Worm (Caenorhabditis elegans) whole organism, early embryonic: Measurements from ENCODE around the gene F54B11.5.

ENCODE experiments used
- B0310.2 ChIP-seq: sonication (generic microtip); optimal IDR thresholded peaks from 2 replicates; lab custom pipeline; 2016; ENCODE audit warnings: mild to moderate bottlenecking, missing genetic modification characterization, missing compliant biosample characterization
- F13C5.2 ChIP-seq: sonication (generic microtip); optimal IDR thresholded peaks from 2 replicates; lab custom pipeline; 2017; ENCODE audit warnings: mild to moderate bottlenecking, missing genetic modification characterization, inconsistent platforms, missing compliant biosample characterization
- aly-1 ChIP-seq: sonication (generic microtip); optimal IDR thresholded peaks from 2 replicates; lab custom pipeline; 2016; ENCODE audit warnings: missing genetic modification characterization, missing compliant biosample characterization
- ama-1 ChIP-seq: fragments of 150-350 bp; optimal IDR thresholded peaks from 2 replicates; lab custom pipeline; 2014
- ceh-13 ChIP-seq: fragments of 200-800 bp; sonication (Bioruptor generic); optimal IDR thresholded peaks from 2 replicates; lab custom pipeline; 2018; ENCODE audit warnings: mild to moderate bottlenecking, missing genetic modification characterization, missing compliant biosample characterization
- ceh-36 ChIP-seq: sonication (generic microtip); optimal IDR thresholded peaks from 2 replicates; lab custom pipeline; 2016; ENCODE audit warnings: missing genetic modification characterization, inconsistent platforms, missing compliant biosample characterization
- ets-7 ChIP-seq: sonication (generic microtip); optimal IDR thresholded peaks from 2 replicates; lab custom pipeline; 2016; ENCODE audit warnings: missing genotype, missing genetic modification characterization, missing compliant biosample characterization
- flt-1 ChIP-seq: fragments of 200-800 bp; sonication (Bioruptor generic); IDR thresholded peaks from 2 replicates; pipeline ENCODE4 v1.3.6; 2022; ENCODE audit warnings: missing genetic modification characterization, missing compliant biosample characterization
- hmbx-1 ChIP-seq: sonication (generic microtip); optimal IDR thresholded peaks from 2 replicates; lab custom pipeline; 2016; ENCODE audit warnings: mild to moderate bottlenecking, missing genetic modification characterization, missing compliant biosample characterization
- hmg-4 ChIP-seq: fragments of 200-800 bp; sonication (Bioruptor generic); optimal IDR thresholded peaks from 2 replicates; lab custom pipeline; 2018; ENCODE audit warnings: mild to moderate bottlenecking, missing genetic modification characterization, missing compliant biosample characterization
- hnd-1 ChIP-seq: sonication (generic microtip); optimal IDR thresholded peaks from 2 replicates; lab custom pipeline; 2016; ENCODE audit warnings: missing genetic modification characterization, missing compliant biosample characterization
- pes-1 ChIP-seq: fragments of 200-800 bp; sonication (Bioruptor generic); IDR thresholded peaks from 2 replicates; pipeline ENCODE4 v1.3.6; 2022; ENCODE audit warnings: missing genetic modification reagents, missing genetic modification characterization, missing compliant biosample characterization
- scrt-1 ChIP-seq: fragments of 200-800 bp; sonication (Bioruptor generic); IDR thresholded peaks from 2 replicates; pipeline ENCODE4 v1.3.6; 2022; ENCODE audit warnings: missing genetic modification characterization, missing compliant biosample characterization
- sea-1 ChIP-seq: fragments of 200-800 bp; sonication (Bioruptor generic); conservative IDR thresholded peaks from 2 replicates; pipeline ENCODE4 v1.3.6; 2022; ENCODE audit warnings: missing genetic modification characterization, missing compliant biosample characterization
- tbx-11 ChIP-seq: fragments of 200-800 bp; sonication (Bioruptor generic); IDR thresholded peaks from 2 replicates; pipeline ENCODE4 v1.3.6; 2022; ENCODE audit warnings: missing genetic modification characterization, missing compliant biosample characterization
- tbx-37 ChIP-seq: fragments of 200-800 bp; sonication (Bioruptor generic); conservative IDR thresholded peaks from 2 replicates; pipeline ENCODE4 v1.3.6; 2022; ENCODE audit warnings: missing genetic modification reagents, missing genetic modification characterization, missing compliant biosample characterization
- tra-4 ChIP-seq: sonication (generic microtip); optimal IDR thresholded peaks from 2 replicates; lab custom pipeline; 2017; ENCODE audit warnings: missing genetic modification characterization, missing compliant biosample characterization

Gene F54B11.5

DNA sequence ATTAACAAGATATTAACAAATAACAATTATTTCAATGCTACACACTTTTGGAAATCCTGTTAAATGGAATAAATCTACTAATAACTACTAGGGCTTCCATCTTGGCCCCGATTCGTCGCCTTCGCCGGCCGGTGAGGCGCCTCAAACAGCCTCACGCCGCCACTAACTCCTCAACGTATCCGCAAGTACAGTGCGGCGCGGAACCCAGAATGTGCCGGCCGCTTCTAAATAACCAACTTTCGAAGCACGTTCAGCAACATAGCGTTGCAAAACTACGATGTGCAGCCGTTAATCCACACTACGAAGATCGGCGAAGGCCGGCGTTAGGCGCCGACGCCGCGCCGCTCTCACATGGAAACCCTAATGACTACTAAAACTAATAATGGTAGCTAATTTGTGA is 10.0 kb upstream of the F54B11.5 start:
- TF ChIP-seq ama-1 (no peak), sea-1 (no peak), hnd-1 (tag; lab: Kevin White, UChicago) (no peak), pes-1 (GFP tag; lab: Robert Waterston, UW) (no peak), aly-1 (tag; lab: Kevin White, UChicago) (no peak), B0310.2 (tag; lab: Kevin White, UChicago) (no peak)

DNA sequence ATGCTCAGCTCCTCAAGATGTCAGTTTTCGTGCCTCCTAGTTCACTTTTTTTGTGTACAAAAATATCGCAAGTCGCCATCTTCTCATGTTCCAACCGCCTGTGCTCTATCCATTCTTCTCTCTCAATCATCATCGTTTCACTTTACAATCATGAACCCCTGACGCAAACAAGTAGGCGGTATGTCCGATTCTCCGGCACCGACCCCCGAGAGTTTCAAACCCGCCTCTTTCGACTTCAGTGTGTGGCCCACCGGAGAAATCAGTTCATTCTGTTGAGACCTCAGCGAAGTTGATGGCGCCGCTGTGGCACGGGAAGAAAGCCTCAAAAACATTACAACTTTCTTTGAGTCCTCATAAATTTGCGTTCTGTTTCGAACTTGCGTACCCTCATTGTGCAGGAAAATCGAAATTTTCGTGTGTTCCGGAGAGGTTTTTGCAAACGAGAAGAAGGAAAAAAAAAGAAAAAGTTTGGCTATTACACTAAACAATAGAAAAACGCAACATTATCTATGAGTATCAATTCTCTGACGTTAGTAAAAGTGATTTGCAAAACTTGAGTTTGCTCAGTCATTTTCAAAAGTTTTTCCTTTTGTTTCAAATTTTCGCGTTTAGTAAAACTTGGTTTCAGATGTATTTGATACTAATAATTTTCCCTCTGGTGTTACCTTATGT is 9.2 kb upstream of the F54B11.5 start, which contains the start of gene F54B11.9:
Gene F54B11.9, plus strand, starts transcription at position 622 of the 672 bp plus-strand sequence.
- no peak for TF ChIP-seq ama-1
- no peak for TF ChIP-seq hmg-4 (GFP tag; lab: Kevin White, UChicago)
- TF ChIP-seq flt-1: no peak
- TF ChIP-seq tra-4 (tag; lab: Kevin White, UChicago): no peak
- no peak for TF ChIP-seq F13C5.2 (tag; lab: Kevin White, UChicago)
- TF ChIP-seq B0310.2 (tag; lab: Kevin White, UChicago): no peak
- no peak for TF ChIP-seq tbx-11 (GFP tag; lab: Robert Waterston, UW)
- no peak for TF ChIP-seq tbx-37 (GFP tag; lab: Robert Waterston, UW)
- TF ChIP-seq sea-1: no peak
- TF ChIP-seq hmbx-1 (tag; lab: Kevin White, UChicago): no peak
- TF ChIP-seq aly-1 (tag; lab: Kevin White, UChicago): no peak
- no peak for TF ChIP-seq ceh-13 (GFP tag; lab: Kevin White, UChicago)
- TF ChIP-seq pes-1 (GFP tag; lab: Robert Waterston, UW): no peak
- no peak for TF ChIP-seq hnd-1 (tag; lab: Kevin White, UChicago)
- TF ChIP-seq ets-7: no peak
- TF ChIP-seq ceh-36 (tag; lab: Kevin White, UChicago): no peak
- TF ChIP-seq scrt-1 (GFP tag; lab: Robert Waterston, UW): no peak

DNA sequence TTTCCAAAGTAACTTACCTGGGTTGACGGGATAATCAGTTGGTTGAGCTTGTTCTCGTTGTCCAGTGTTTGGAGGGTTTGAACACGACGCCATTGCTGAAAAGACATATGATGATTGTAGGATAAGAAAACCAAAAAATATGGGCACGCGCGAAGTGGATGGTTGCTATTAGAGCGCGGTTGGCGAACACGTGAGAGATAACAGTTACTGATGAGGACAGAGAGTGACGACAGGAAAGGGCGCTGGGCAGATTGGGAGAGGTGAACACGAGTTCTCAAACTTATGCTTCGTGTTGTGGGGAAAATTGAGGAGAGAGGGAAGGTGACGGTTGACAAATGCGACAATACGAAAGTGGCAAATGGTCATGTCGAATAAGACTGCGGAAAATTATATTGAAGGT is 8.0 kb upstream of the F54B11.5 start, which contains the start of gene F54B11.8:
Gene F54B11.8, minus strand, starts transcription at position 101 of the 400 bp plus-strand sequence.
- TF ChIP-seq hnd-1 (tag; lab: Kevin White, UChicago): no peak
- TF ChIP-seq ets-7: no peak
- TF ChIP-seq ama-1: no peak
- TF ChIP-seq ceh-13 (GFP tag; lab: Kevin White, UChicago): no peak
- TF ChIP-seq pes-1 (GFP tag; lab: Robert Waterston, UW): no peak
- no peak for TF ChIP-seq flt-1
- no peak for TF ChIP-seq sea-1
- TF ChIP-seq B0310.2 (tag; lab: Kevin White, UChicago): no peak
- no peak for TF ChIP-seq hmg-4 (GFP tag; lab: Kevin White, UChicago)
- TF ChIP-seq ceh-36 (tag; lab: Kevin White, UChicago): no peak
- no peak for TF ChIP-seq aly-1 (tag; lab: Kevin White, UChicago)
- TF ChIP-seq hmbx-1 (tag; lab: Kevin White, UChicago): no peak
- no peak for TF ChIP-seq tbx-11 (GFP tag; lab: Robert Waterston, UW)
- TF ChIP-seq tbx-37 (GFP tag; lab: Robert Waterston, UW): no peak
- TF ChIP-seq tra-4 (tag; lab: Kevin White, UChicago): no peak
- no peak for TF ChIP-seq scrt-1 (GFP tag; lab: Robert Waterston, UW)

DNA sequence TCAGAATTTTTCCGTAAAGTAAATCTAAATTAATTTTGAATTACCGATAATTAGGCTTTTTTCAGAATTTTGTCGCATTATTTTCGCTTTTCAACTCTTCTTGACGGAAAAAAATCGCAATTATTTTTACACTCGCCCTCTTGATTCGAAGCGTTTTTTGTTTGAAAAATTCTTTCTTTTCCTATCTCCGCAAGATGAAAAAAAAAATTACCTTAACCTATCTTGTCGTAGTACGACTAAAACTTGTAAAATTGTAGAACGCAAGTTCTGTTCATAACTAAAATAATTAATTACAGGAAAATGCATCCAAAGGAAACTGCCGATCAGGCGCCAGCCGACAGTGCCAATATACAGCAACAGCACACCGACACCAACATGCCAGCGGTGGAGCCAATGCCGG is 4.3 kb upstream of the F54B11.5 start, which contains the start of gene F54B11.7:
Gene F54B11.7, plus strand, starts transcription at position 301 of the 400 bp plus-strand sequence.
- TF ChIP-seq sea-1 (no peak), aly-1 (tag; lab: Kevin White, UChicago) (no peak), ama-1 (no peak), F13C5.2 (tag; lab: Kevin White, UChicago) (no peak), tbx-11 (GFP tag; lab: Robert Waterston, UW) (no peak), flt-1 (no peak), B0310.2 (tag; lab: Kevin White, UChicago) (no peak), ceh-36 (tag; lab: Kevin White, UChicago) (no peak)

DNA sequence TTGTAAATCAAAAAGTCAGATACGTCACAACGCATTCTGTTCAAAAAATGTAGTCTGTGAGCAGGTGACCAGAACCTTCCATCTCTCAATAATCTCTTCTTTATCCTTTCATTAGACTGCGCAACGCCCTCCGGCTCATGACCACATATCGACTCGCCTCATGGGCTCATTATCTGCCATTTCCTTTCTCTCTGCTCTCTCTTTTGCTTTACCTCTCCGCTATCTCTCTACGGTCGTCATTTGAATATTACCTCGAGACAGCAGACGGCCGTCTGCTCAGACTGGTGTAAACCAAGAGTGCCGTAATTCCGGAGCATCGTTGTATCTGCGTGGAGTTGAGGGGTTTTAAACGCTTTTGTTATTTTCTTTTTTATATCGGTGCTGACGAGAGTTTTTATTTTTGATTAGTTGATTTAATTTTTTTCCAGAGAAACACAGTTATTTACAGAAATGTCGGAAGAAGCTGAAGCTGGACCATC is 2.2 kb upstream of the F54B11.5 start, which contains the start of gene bra-1:
Gene bra-1, plus strand, starts transcription at position 429 of the 479 bp plus-strand sequence.
- no peak for TF ChIP-seq hmbx-1 (tag; lab: Kevin White, UChicago)
- peak; percentile 77 for TF ChIP-seq F13C5.2 (tag; lab: Kevin White, UChicago)
- 0 out of 2 replicates have a peak, but pooled peaks have one; percentile 28 for TF ChIP-seq tbx-37 (GFP tag; lab: Robert Waterston, UW)
- TF ChIP-seq ceh-36 (tag; lab: Kevin White, UChicago): peak; percentile 43
- peak; percentile 36 for TF ChIP-seq hmg-4 (GFP tag; lab: Kevin White, UChicago)
- TF ChIP-seq ceh-13 (GFP tag; lab: Kevin White, UChicago): no peak

DNA sequence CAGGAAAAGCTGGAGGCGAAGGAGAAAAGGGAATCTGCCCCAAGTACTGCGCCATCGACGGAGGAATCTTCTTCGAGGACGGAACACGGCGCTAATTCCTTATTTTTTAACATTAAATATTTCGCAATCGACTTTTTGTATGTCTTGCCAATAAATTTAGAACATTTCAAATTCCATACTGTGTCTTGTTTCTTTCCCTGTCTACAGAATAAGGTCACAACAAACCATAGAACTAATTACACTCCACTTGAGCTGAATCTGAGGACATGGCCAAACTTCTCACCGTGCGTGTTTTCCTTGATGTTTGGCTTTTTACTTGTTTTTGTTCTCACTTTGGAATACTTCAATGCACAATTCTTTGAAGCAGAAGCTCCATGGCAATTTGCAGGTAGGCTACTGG is 3.5 kb downstream of the F54B11.5 start, which contains the start of gene F54B11.4:
Gene F54B11.4, plus strand, starts transcription at position 301 of the 400 bp plus-strand sequence.
- TF ChIP-seq tbx-11 (GFP tag; lab: Robert Waterston, UW) (no peak), hnd-1 (tag; lab: Kevin White, UChicago) (no peak)

DNA sequence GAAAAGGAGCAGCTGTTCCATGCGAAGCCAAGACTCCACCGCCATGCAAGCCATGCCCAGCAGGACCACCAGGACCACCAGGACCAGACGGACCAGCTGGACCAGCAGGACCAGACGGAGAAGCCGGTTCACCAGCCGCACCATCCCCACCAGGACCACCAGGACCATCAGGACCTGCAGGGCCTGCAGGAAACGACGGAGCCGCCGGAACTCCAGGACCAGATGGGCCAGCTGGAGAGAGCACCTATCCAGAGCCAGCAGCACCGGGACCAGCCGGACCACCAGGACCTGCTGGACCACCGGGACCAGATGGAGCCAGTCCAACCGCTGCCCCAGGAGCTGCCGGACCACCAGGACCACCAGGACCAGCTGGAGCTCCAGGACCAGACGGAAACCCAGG is 3.9 kb downstream of the F54B11.5 start:
- TF ChIP-seq aly-1 (tag; lab: Kevin White, UChicago): peak; percentile 49
- TF ChIP-seq F13C5.2 (tag; lab: Kevin White, UChicago): no peak
- TF ChIP-seq pes-1 (GFP tag; lab: Robert Waterston, UW): no peak
- TF ChIP-seq scrt-1 (GFP tag; lab: Robert Waterston, UW): 0 out of 2 replicates have a peak, but pooled peaks have one; percentile 7
- TF ChIP-seq B0310.2 (tag; lab: Kevin White, UChicago): no peak
- TF ChIP-seq ceh-36 (tag; lab: Kevin White, UChicago): no peak
- no peak for TF ChIP-seq ets-7
- TF ChIP-seq ama-1: no peak
